Worm (Caenorhabditis elegans): ENCODE results near the gene C14C6.5.

DNA sequence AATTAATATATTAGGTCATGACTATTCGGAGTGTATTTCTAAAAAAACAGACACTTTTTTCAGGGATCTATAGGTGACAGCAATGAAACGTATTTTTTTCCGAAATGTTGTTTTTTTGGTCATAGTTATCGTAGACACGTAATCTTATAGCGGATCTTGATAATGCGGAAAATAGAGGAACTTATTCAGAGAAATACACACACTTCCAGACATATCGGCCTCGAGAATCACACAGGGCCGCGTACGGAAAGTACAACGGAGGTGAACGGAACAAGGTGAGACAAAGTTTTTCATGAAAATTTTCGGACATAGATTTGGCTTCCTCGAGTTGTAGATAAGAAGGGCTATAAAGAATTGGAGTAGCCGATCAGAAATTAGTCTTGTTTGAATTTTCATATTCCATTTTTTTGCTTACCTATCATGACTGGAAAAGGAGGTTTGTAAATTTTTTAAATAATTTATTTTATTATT lies 2.6 kb downstream of the C14C6.5 start, which contains the start of gene nhr-155:
- no peak for TF ChIP-seq jun-1 (tag; optimal IDR thresholded peaks at IDR 0.05)
- TF ChIP-seq lir-3 (tag; optimal IDR thresholded peaks at IDR 0.05; ENCODE audit: poor library complexity), result no peak
- TF ChIP-seq nhr-71 (tag; optimal IDR thresholded peaks at IDR 0.05), result no peak
- no peak for TF ChIP-seq aha-1 (tag; optimal IDR thresholded peaks at IDR 0.05)
- TF ChIP-seq ces-1 (GFP tag; optimal IDR thresholded peaks at IDR 0.05), result no peak
- TF ChIP-seq fkh-10 (GFP tag; optimal IDR thresholded peaks at IDR 0.05), result no peak
- no peak for TF ChIP-seq unc-62 (GFP tag; optimal IDR thresholded peaks at IDR 0.05)
- TF ChIP-seq elt-2 (tag; optimal IDR thresholded peaks at IDR 0.05), result no peak
- TF ChIP-seq nhr-11 (tag; optimal IDR thresholded peaks at IDR 0.05), result no peak
- no peak for TF ChIP-seq sup-37 (GFP tag; optimal IDR thresholded peaks at IDR 0.05)
- TF ChIP-seq mdl-1 (tag; optimal IDR thresholded peaks at IDR 0.05), result no peak
- no peak for TF ChIP-seq pqm-1 (tag; optimal IDR thresholded peaks at IDR 0.05)
